Fruit fly (Drosophila melanogaster) Kc167 (cell line): ENCODE measurements around the gene Tpc1.

Source experiments
- Sin3A ChIP-seq: fragments of >200 bp; optimal IDR thresholded peaks from 2 replicates; lab custom pipeline; 2018; ENCODE audit warnings: missing external identifiers
- insv ChIP-seq: fragments of >200 bp; optimal IDR thresholded peaks from 3 replicates; lab custom pipeline; 2018; ENCODE audit warnings: missing external identifiers
- psq ChIP-seq: fragments of >200 bp; optimal IDR thresholded peaks from 2 replicates; lab custom pipeline; 2017; ENCODE audit warnings: missing external identifiers

dm6 chr3R:10878628-10879027 lies 3.4 kb downstream of the Tpc1 start:
- TF ChIP-seq psq (lab: Kevin White, UChicago): no peak
- no peak for TF ChIP-seq Sin3A (lab: Kevin White, UChicago)
- no peak for TF ChIP-seq insv
